Worm (Caenorhabditis elegans): ENCODE results near the gene gipc-2.

- no peak for TF ChIP-seq pha-2 (tag; optimal IDR thresholded peaks at IDR 0.05)
- no peak for TF ChIP-seq eyg-1 (tag; optimal IDR thresholded peaks at IDR 0.05)
Measured at ce11 chrIV:10040803-10041202, 13.3 kb upstream of the gipc-2 start, which contains the start of gene dhs-31.

All from whole organism, late embryonic.